Fruit fly (Drosophila melanogaster): ENCODE results near the gene CG6293.
A peak's percentile ranks its signal among the peaks of the same experiment; 100 is the strongest.

CG6293 gene

dm6 chr3R:10272695-10273094 lies 38.7 kb downstream of the CG6293 start (continued):
- no peak for TF ChIP-seq vfl (GFP tag; optimal IDR thresholded peaks at IDR 0.05)
- peak; percentile 45; the same call in 1 of the 2 replicates for TF ChIP-seq Ptx1 (GFP tag; IDR thresholded peaks at IDR 0.05)
- TF ChIP-seq tin (GFP tag; optimal IDR thresholded peaks at IDR 0.05), result no peak
- TF ChIP-seq Sry-β (GFP tag; optimal IDR thresholded peaks at IDR 0.05), result no peak
- peak; percentile 38 for TF ChIP-seq CG15269 (tag; optimal IDR thresholded peaks at IDR 0.05)
- TF ChIP-seq MBD-R2 (GFP tag; IDR thresholded peaks at IDR 0.05), result no peak
- TF ChIP-seq Abd-B (GFP tag; optimal IDR thresholded peaks at IDR 0.05), result no peak
- TF ChIP-seq psq (GFP tag; optimal IDR thresholded peaks at IDR 0.05), result no peak
- TF ChIP-seq Blimp-1 (GFP tag; optimal IDR thresholded peaks at IDR 0.05), result no peak
- no peak for TF ChIP-seq CG13624 (GFP tag; optimal IDR thresholded peaks at IDR 0.05)
- TF ChIP-seq CG7839 (tag; optimal IDR thresholded peaks at IDR 0.05), result peak; percentile 41
- TF ChIP-seq H15 (GFP tag; IDR thresholded peaks at IDR 0.05), result no peak
- no peak for TF ChIP-seq Dad (GFP tag; optimal IDR thresholded peaks at IDR 0.05)
- peak; percentile 6 for TF ChIP-seq CG18262 (tag; optimal IDR thresholded peaks at IDR 0.05)
- peak; percentile 11 for TF ChIP-seq phol (tag; optimal IDR thresholded peaks at IDR 0.05)
- no peak for TF ChIP-seq CG8478 (optimal IDR thresholded peaks at IDR 0.05)
- TF ChIP-seq CG9797 (GFP tag; optimal IDR thresholded peaks at IDR 0.05), result no peak
- TF ChIP-seq ssp (GFP tag; IDR thresholded peaks at IDR 0.05), result 0 out of 2 replicates have a peak, but pooled peaks have one; percentile 11
- TF ChIP-seq CG1792 (GFP tag; optimal IDR thresholded peaks at IDR 0.05), result no peak
- TF ChIP-seq Dll (GFP tag; IDR thresholded peaks at IDR 0.05; ENCODE audit: partially characterized antibody), result no peak
- no peak for TF ChIP-seq hkb (optimal IDR thresholded peaks at IDR 0.05)
- TF ChIP-seq hkb (GFP tag; IDR thresholded peaks at IDR 0.05), result peak; percentile 64; the same call in 1 of the 2 replicates
- TF ChIP-seq CG4820 (GFP tag; optimal IDR thresholded peaks at IDR 0.05), result no peak
- no peak for TF ChIP-seq CG8290 (GFP tag; optimal IDR thresholded peaks at IDR 0.05)
- no peak for TF ChIP-seq CG8290 (tag; optimal IDR thresholded peaks at IDR 0.05)
- peak; percentile 40 for TF ChIP-seq Xbp1 (GFP tag; optimal IDR thresholded peaks at IDR 0.05)
- no peak for TF ChIP-seq Myb (GFP tag; optimal IDR thresholded peaks at IDR 0.05)
- TF ChIP-seq CG16779 (GFP tag; IDR thresholded peaks at IDR 0.05), result no peak
- no peak for TF ChIP-seq prd (optimal IDR thresholded peaks at IDR 0.05)
- TF ChIP-seq prd (GFP tag; IDR thresholded peaks at IDR 0.05), result 0 out of 3 replicates have a peak, but pooled peaks have one; percentile 24
- no peak for TF ChIP-seq Hr39 (optimal IDR thresholded peaks at IDR 0.05)
- TF ChIP-seq Doc3 (GFP tag; IDR thresholded peaks at IDR 0.05; ENCODE audit: partially characterized antibody), result no peak
- TF ChIP-seq maf-S (GFP tag; optimal IDR thresholded peaks at IDR 0.05), result no peak
- no peak for TF ChIP-seq caup (GFP tag; optimal IDR thresholded peaks at IDR 0.05; ENCODE audit: severe bottlenecking)
- no peak for TF ChIP-seq fu2 (GFP tag; optimal IDR thresholded peaks at IDR 0.05)
- TF ChIP-seq YL-1 (GFP tag; optimal IDR thresholded peaks at IDR 0.05), result no peak
- TF ChIP-seq Ada2b (GFP tag; IDR thresholded peaks at IDR 0.05), result peak; percentile 51
- no peak for TF ChIP-seq Deaf1 (tag; optimal IDR thresholded peaks at IDR 0.05)
- no peak for TF ChIP-seq Asciz (GFP tag; optimal IDR thresholded peaks at IDR 0.05)
- TF ChIP-seq CG30403 (GFP tag; optimal IDR thresholded peaks at IDR 0.05), result peak; percentile 31
- TF ChIP-seq grau (tag; optimal IDR thresholded peaks at IDR 0.05), result peak; percentile 25
- no peak for TF ChIP-seq oc (tag; optimal IDR thresholded peaks at IDR 0.05)
- TF ChIP-seq CG9215 (GFP tag; IDR thresholded peaks at IDR 0.05), result no peak
- TF ChIP-seq CG15696 (tag; optimal IDR thresholded peaks at IDR 0.05), result no peak
- TF ChIP-seq zen2 (GFP tag; IDR thresholded peaks at IDR 0.05; ENCODE audit: partially characterized antibody), result no peak
- no peak for TF ChIP-seq Jarid2 (GFP tag; optimal IDR thresholded peaks at IDR 0.05)
- TF ChIP-seq CG1529 (GFP tag; optimal IDR thresholded peaks at IDR 0.05), result no peak
- no peak for TF ChIP-seq CG4282 (GFP tag; optimal IDR thresholded peaks at IDR 0.05)
- TF ChIP-seq Xrp1 (GFP tag; IDR thresholded peaks at IDR 0.05), result peak; percentile 37; the same call in 1 of the 2 replicates
- TF ChIP-seq C15 (GFP tag; IDR thresholded peaks at IDR 0.05), result no peak
- TF ChIP-seq CG11247 (GFP tag; IDR thresholded peaks at IDR 0.05), result no peak
- TF ChIP-seq chif (GFP tag; optimal IDR thresholded peaks at IDR 0.05), result peak in 1 of 2 experiments; percentile 6
- no peak for TF ChIP-seq nerfin-2 (GFP tag; IDR thresholded peaks at IDR 0.05; ENCODE audit: partially characterized antibody)

Data from whole organism, embryonic.